Fruit fly (Drosophila melanogaster) whole organism, adult: Measurements from ENCODE around the gene viaf.

Experiments used
- CG11617 ChIP-seq: fragments of 200-800 bp; sonication (Bioruptor generic); optimal IDR thresholded peaks from 2 replicates; lab custom pipeline; 2017; ENCODE audit warnings: mild to moderate bottlenecking, missing biosample characterization, missing genetic modification reagents, missing genetic modification characterization
- CG12768 ChIP-seq: fragments of 200-800 bp; sonication (Bioruptor generic); optimal IDR thresholded peaks from 2 replicates; lab custom pipeline; 2017; ENCODE audit warnings: missing biosample characterization, missing genetic modification characterization, mild to moderate bottlenecking, moderate library complexity, missing genetic modification reagents
- CG14711 ChIP-seq: fragments of 200-800 bp; sonication (Bioruptor generic); optimal IDR thresholded peaks from 2 replicates; lab custom pipeline; 2018; ENCODE audit warnings: missing biosample characterization, mild to moderate bottlenecking, missing genetic modification characterization, moderate library complexity
- CG1620 ChIP-seq: fragments of 200-800 bp; sonication (Bioruptor generic); optimal IDR thresholded peaks from 2 replicates; lab custom pipeline; 2016; ENCODE audit warnings: missing biosample characterization, missing genetic modification characterization
- CG33017 ChIP-seq: fragments of 200-800 bp; sonication (Bioruptor generic); optimal IDR thresholded peaks from 2 replicates; lab custom pipeline; 2018; ENCODE audit warnings: missing biosample characterization, mild to moderate bottlenecking, missing genetic modification characterization, moderate library complexity
- CG5204 ChIP-seq: fragments of 200-800 bp; sonication (Bioruptor generic); optimal IDR thresholded peaks from 2 replicates; lab custom pipeline; 2016; ENCODE audit warnings: missing biosample characterization, missing genetic modification characterization
- CG7045 ChIP-seq: fragments of 200-800 bp; sonication (Bioruptor generic); optimal IDR thresholded peaks from 2 replicates; lab custom pipeline; 2017; ENCODE audit warnings: missing biosample characterization, mild to moderate bottlenecking, missing genetic modification characterization
- CG7101 ChIP-seq: fragments of 200-800 bp; sonication (Bioruptor generic); optimal IDR thresholded peaks from 2 replicates; lab custom pipeline; 2018; ENCODE audit warnings: missing biosample characterization, mild to moderate bottlenecking, missing genetic modification characterization, moderate library complexity
- Clk ChIP-seq: fragments of 200-800 bp; sonication (Bioruptor generic); optimal IDR thresholded peaks from 2 replicates; lab custom pipeline; 2017; ENCODE audit warnings: missing biosample characterization, missing genetic modification characterization
- Crg-1 ChIP-seq: fragments of 200-800 bp; sonication (Bioruptor generic); optimal IDR thresholded peaks from 2 replicates; lab custom pipeline; 2016; ENCODE audit warnings: missing biosample characterization, missing genetic modification characterization
- Hr96 ChIP-seq: fragments of 200-800 bp; sonication (Bioruptor generic); optimal IDR thresholded peaks from 2 replicates; lab custom pipeline; 2016; ENCODE audit warnings: missing biosample characterization, missing genetic modification characterization
- Mnt ChIP-seq: fragments of 200-800 bp; sonication (Bioruptor generic); optimal IDR thresholded peaks from 2 replicates; lab custom pipeline; 2016; ENCODE audit warnings: missing biosample characterization, mild to moderate bottlenecking, missing genetic modification characterization
- bab1 ChIP-seq: fragments of 200-800 bp; sonication (Bioruptor generic); optimal IDR thresholded peaks from 3 replicates; lab custom pipeline; 2019; ENCODE audit warnings: missing biosample characterization, mild to moderate bottlenecking, missing genetic modification characterization, moderate library complexity
- cic ChIP-seq: fragments of 200-800 bp; sonication (Bioruptor generic); optimal IDR thresholded peaks from 2 replicates; lab custom pipeline; 2017; ENCODE audit warnings: missing biosample characterization, mild to moderate bottlenecking, missing genetic modification characterization, moderate library complexity
- cnc ChIP-seq, 2 experiments: fragments of >200 bp; optimal IDR thresholded peaks; 2 replicates each; lab custom pipeline; 2017
- kay ChIP-seq: fragments of 200-800 bp; sonication (Bioruptor generic); peaks from one replicate; lab custom pipeline; 2016; ENCODE audit warnings: missing biosample characterization, missing genetic modification characterization, borderline replicate concordance
- ovo ChIP-seq: fragments of 200-800 bp; sonication (Bioruptor generic); optimal IDR thresholded peaks from 2 replicates; lab custom pipeline; 2016; ENCODE audit warnings: missing biosample characterization, missing genetic modification characterization
- pad ChIP-seq: fragments of 200-800 bp; sonication (Bioruptor generic); optimal IDR thresholded peaks from 3 replicates; lab custom pipeline; 2017; ENCODE audit warnings: missing biosample characterization, missing genetic modification characterization, mild to moderate bottlenecking, moderate library complexity, missing genetic modification reagents
- tj ChIP-seq: fragments of 200-800 bp; sonication (Bioruptor generic); optimal IDR thresholded peaks from 3 replicates; lab custom pipeline; 2017; ENCODE audit warnings: missing biosample characterization, mild to moderate bottlenecking, missing genetic modification characterization, moderate library complexity
- toe ChIP-seq: fragments of 200-800 bp; sonication (Bioruptor generic); optimal IDR thresholded peaks from 2 replicates; lab custom pipeline; 2016; ENCODE audit warnings: missing biosample characterization, missing genetic modification characterization

Gene viaf

dm6 chr3L:11957669-11958333 lies 35.2 kb downstream of the viaf start, which contains the start of the genes CG11570 and CG43294:
CG11570 (minus strand) TSS chr3L:11957769.
CG43294 (plus strand) TSS chr3L:11958283.
- TF ChIP-seq Mnt (GFP tag; lab: Kevin White, UChicago) = no peak
- TF ChIP-seq CG1620 (GFP tag; lab: Kevin White, UChicago) = no peak
- TF ChIP-seq CG5204 = no peak
- TF ChIP-seq CG7045 = no peak
- TF ChIP-seq toe = no peak
- TF ChIP-seq bab1 (GFP tag; lab: Kevin White, UChicago) = no peak

- no peak for TF ChIP-seq CG14711 (tag; lab: Kevin White, UChicago)
- TF ChIP-seq kay = peak; percentile 7
Measured at dm6 chr3L:11953783-11954182, 39.2 kb downstream of the viaf start, which contains the start of gene CG7248. CG7248 (plus strand) TSS chr3L:11954083.

- TF ChIP-seq kay (no peak), CG5204 (no peak), ovo (GFP tag; lab: Kevin White, UChicago) (no peak), Crg-1 (GFP tag; lab: Kevin White, UChicago) (no peak), toe (no peak), Hr96 (no peak), CG1620 (GFP tag; lab: Kevin White, UChicago) (no peak), CG7045 (no peak), bab1 (GFP tag; lab: Kevin White, UChicago) (no peak), CG14711 (tag; lab: Kevin White, UChicago) (no peak), Mnt (GFP tag; lab: Kevin White, UChicago) (no peak)
Measured at dm6 chr3L:11953217-11953616, 39.8 kb downstream of the viaf start, which contains the start of gene obst-G. obst-G (minus strand) TSS chr3L:11953317.

- TF ChIP-seq CG33017 (tag; lab: Kevin White, UChicago) (no peak), CG5204 (no peak), bab1 (GFP tag; lab: Kevin White, UChicago) (no peak), Crg-1 (GFP tag; lab: Kevin White, UChicago) (no peak), CG11617 (GFP tag; lab: Kevin White, UChicago) (no peak), kay (no peak), CG7045 (no peak), CG1620 (GFP tag; lab: Kevin White, UChicago) (no peak), Hr96 (no peak)
Measured at dm6 chr3L:11949539-11949938, 43.4 kb downstream of the viaf start, which contains the start of gene CG17826. CG17826 (plus strand) TSS chr3L:11949839.

dm6 chr3L:11947357-11947756 lies 45.6 kb downstream of the viaf start, which contains the start of gene CG7252:
CG7252 (plus strand) TSS chr3L:11947675.
- TF ChIP-seq Clk (GFP tag; lab: Kevin White, UChicago) (no peak), Mnt (GFP tag; lab: Kevin White, UChicago) (no peak), Crg-1 (GFP tag; lab: Kevin White, UChicago) (no peak)

- TF ChIP-seq toe (no peak), CG7101 (tag; lab: Kevin White, UChicago) (no peak), Clk (GFP tag; lab: Kevin White, UChicago) (no peak), bab1 (GFP tag; lab: Kevin White, UChicago) (no peak), CG12768 (GFP tag; lab: Kevin White, UChicago) (no peak), Crg-1 (GFP tag; lab: Kevin White, UChicago) (no peak), CG11617 (GFP tag; lab: Kevin White, UChicago) (no peak), tj (GFP tag; lab: Kevin White, UChicago) (no peak), cnc (optimal IDR thresholded peaks at IDR 0.05; lab: Kevin White, UChicago) (no peak), CG14711 (tag; lab: Kevin White, UChicago) (no peak), Hr96 (no peak), pad (no peak), kay (no peak), ovo (GFP tag; lab: Kevin White, UChicago) (no peak), Mnt (GFP tag; lab: Kevin White, UChicago) (no peak), CG33017 (tag; lab: Kevin White, UChicago) (no peak), CG7045 (no peak), cic (GFP tag; lab: Kevin White, UChicago) (no peak)
Measured at dm6 chr3L:11944752-11945151, 48.2 kb downstream of the viaf start, which contains the start of gene CG5883. CG5883 (minus strand) TSS chr3L:11944852.
